Fruit fly (Drosophila melanogaster) whole organism, prepupa: Measurements from ENCODE around the gene Takl2.

Source experiments
- Blimp-1 ChIP-seq: fragments of 200-800 bp; sonication (Bioruptor generic); optimal IDR thresholded peaks from 3 replicates; lab custom pipeline; 2017; ENCODE audit warnings: missing biosample characterization, missing genetic modification characterization, mild to moderate bottlenecking, moderate library complexity, missing genetic modification reagents
- CG10631 ChIP-seq: fragments of 200-800 bp; sonication (Bioruptor generic); optimal IDR thresholded peaks from 2 replicates; lab custom pipeline; 2016; ENCODE audit warnings: missing biosample characterization, missing genetic modification characterization
- CG10669 ChIP-seq: fragments of 200-800 bp; sonication (Bioruptor generic); optimal IDR thresholded peaks from 3 replicates; lab custom pipeline; 2018; ENCODE audit warnings: missing biosample characterization, mild to moderate bottlenecking, missing genetic modification characterization, moderate library complexity
- CG11902 ChIP-seq: fragments of 200-800 bp; sonication (Bioruptor generic); optimal IDR thresholded peaks from 3 replicates; lab custom pipeline; 2016; ENCODE audit warnings: missing biosample characterization, missing genetic modification characterization
- CG15336 ChIP-seq: fragments of 200-800 bp; sonication (Bioruptor generic); IDR thresholded peaks from 2 replicates; pipeline ENCODE4 v1.3.6; 2022; ENCODE audit warnings: missing biosample characterization, missing genetic modification characterization
- CG16779 ChIP-seq: fragments of 200-800 bp; sonication (Bioruptor generic); optimal IDR thresholded peaks from 3 replicates; lab custom pipeline; 2017; ENCODE audit warnings: missing biosample characterization, mild to moderate bottlenecking, missing genetic modification characterization
- CG31627 ChIP-seq: fragments of 200-800 bp; sonication (Bioruptor generic); optimal IDR thresholded peaks from 3 replicates; lab custom pipeline; 2016; ENCODE audit warnings: missing biosample characterization, missing genetic modification characterization
- CG32006 ChIP-seq: fragments of 200-800 bp; sonication (Bioruptor generic); optimal IDR thresholded peaks from 3 replicates; lab custom pipeline; 2017; ENCODE audit warnings: missing biosample characterization, mild to moderate bottlenecking, missing genetic modification characterization
- CG3919 ChIP-seq: fragments of 200-800 bp; sonication (Bioruptor generic); optimal IDR thresholded peaks from 3 replicates; lab custom pipeline; 2016; ENCODE audit warnings: missing biosample characterization, missing genetic modification characterization
- CG4318 ChIP-seq: fragments of 200-800 bp; sonication (Bioruptor generic); optimal IDR thresholded peaks from 3 replicates; lab custom pipeline; 2017; ENCODE audit warnings: missing biosample characterization, mild to moderate bottlenecking, missing genetic modification characterization
- CG6163 ChIP-seq: fragments of 200-800 bp; sonication (Bioruptor generic); IDR thresholded peaks from 3 replicates; pipeline ENCODE4 v1.3.6; 2022; ENCODE audit warnings: missing biosample characterization, missing genetic modification characterization
- CG6276 ChIP-seq: fragments of 200-800 bp; sonication (Bioruptor generic); optimal IDR thresholded peaks from 2 replicates; lab custom pipeline; 2017; ENCODE audit warnings: missing biosample characterization, mild to moderate bottlenecking, missing genetic modification characterization
- CG6792 ChIP-seq: fragments of 200-800 bp; sonication (Bioruptor generic); optimal IDR thresholded peaks from 3 replicates; lab custom pipeline; 2016; ENCODE audit warnings: missing biosample characterization, missing genetic modification characterization
- CG6854 ChIP-seq: fragments of 200-800 bp; sonication (Bioruptor generic); optimal IDR thresholded peaks from 2 replicates; lab custom pipeline; 2017; ENCODE audit warnings: missing biosample characterization, mild to moderate bottlenecking, missing genetic modification characterization
- CG8119 ChIP-seq: fragments of 200-800 bp; sonication (Bioruptor generic); IDR thresholded peaks from 3 replicates; pipeline ENCODE4 v1.3.6; 2022; ENCODE audit warnings: missing biosample characterization, missing genetic modification characterization
- CG8319 ChIP-seq: fragments of 200-800 bp; sonication (Bioruptor generic); optimal IDR thresholded peaks from 3 replicates; lab custom pipeline; 2016; ENCODE audit warnings: missing biosample characterization, missing genetic modification characterization
- Eip75B ChIP-seq: fragments of 200-800 bp; sonication (Bioruptor generic); optimal IDR thresholded peaks from 3 replicates; lab custom pipeline; 2016; ENCODE audit warnings: missing biosample characterization, missing genetic modification characterization
- Eip78C ChIP-seq: fragments of 200-800 bp; sonication (Bioruptor generic); peaks from one replicate; lab custom pipeline; 2016; ENCODE audit warnings: missing biosample characterization, missing genetic modification characterization
- Eip93F ChIP-seq: fragments of 200-800 bp; sonication (Bioruptor generic); optimal IDR thresholded peaks from 2 replicates; lab custom pipeline; 2016; ENCODE audit warnings: missing biosample characterization, mild to moderate bottlenecking, missing genetic modification characterization
- Ets96B ChIP-seq: fragments of 200-800 bp; optimal IDR thresholded peaks from 2 replicates; lab custom pipeline; 2019; ENCODE audit warnings: missing biosample characterization, mild to moderate bottlenecking, missing genetic modification characterization, moderate library complexity
- Gug ChIP-seq: fragments of 200-800 bp; sonication (Bioruptor generic); IDR thresholded peaks from 2 replicates; pipeline ENCODE4 v1.3.6; 2022; ENCODE audit warnings: missing biosample characterization, missing genetic modification characterization
- Hr4 ChIP-seq: fragments of 200-800 bp; sonication (Bioruptor generic); optimal IDR thresholded peaks from 3 replicates; lab custom pipeline; 2016; ENCODE audit warnings: missing biosample characterization, missing genetic modification characterization
- Lpt ChIP-seq: fragments of 200-800 bp; sonication (Bioruptor generic); optimal IDR thresholded peaks from 3 replicates; lab custom pipeline; 2016; ENCODE audit warnings: missing biosample characterization, missing genetic modification characterization
- Met ChIP-seq: fragments of 200-800 bp; sonication (Bioruptor generic); optimal IDR thresholded peaks from 3 replicates; lab custom pipeline; 2016; ENCODE audit warnings: missing biosample characterization, missing genetic modification characterization
- OdsH ChIP-seq: fragments of 200-800 bp; sonication (Bioruptor generic); optimal IDR thresholded peaks from 3 replicates; lab custom pipeline; 2016; ENCODE audit warnings: missing biosample characterization, missing genetic modification characterization
- Smox ChIP-seq: fragments of 200-800 bp; sonication (Bioruptor generic); optimal IDR thresholded peaks from 3 replicates; lab custom pipeline; 2016; ENCODE audit warnings: missing biosample characterization, missing genetic modification characterization
- Sox102F ChIP-seq: fragments of 200-800 bp; sonication (Bioruptor generic); optimal IDR thresholded peaks from 2 replicates; lab custom pipeline; 2016; ENCODE audit warnings: missing biosample characterization, mild to moderate bottlenecking, missing genetic modification characterization
- Sox15 ChIP-seq: fragments of 200-800 bp; sonication (Bioruptor generic); optimal IDR thresholded peaks from 3 replicates; lab custom pipeline; 2016; ENCODE audit warnings: missing biosample characterization, missing genetic modification characterization
- achi ChIP-seq: fragments of 200-800 bp; sonication (Bioruptor generic); optimal IDR thresholded peaks from 3 replicates; lab custom pipeline; 2016; ENCODE audit warnings: missing biosample characterization, missing genetic modification characterization
- acj6 ChIP-seq: fragments of 200-800 bp; sonication (Bioruptor generic); optimal IDR thresholded peaks from 3 replicates; lab custom pipeline; 2016; ENCODE audit warnings: missing biosample characterization, missing genetic modification characterization
- dac ChIP-seq: fragments of 200-800 bp; sonication (Bioruptor generic); optimal IDR thresholded peaks from 2 replicates; lab custom pipeline; 2017; ENCODE audit warnings: missing biosample characterization, mild to moderate bottlenecking, missing genetic modification characterization
- eg ChIP-seq: fragments of 200-800 bp; sonication (Bioruptor generic); IDR thresholded peaks from 3 replicates; pipeline ENCODE4 v1.3.6; 2022; ENCODE audit warnings: missing biosample characterization, missing genetic modification characterization
- esn ChIP-seq: fragments of 200-800 bp; sonication (Bioruptor generic); optimal IDR thresholded peaks from 2 replicates; lab custom pipeline; 2016; ENCODE audit warnings: missing biosample characterization, mild to moderate bottlenecking, missing genetic modification characterization, moderate library complexity
- fkh ChIP-seq: fragments of 200-800 bp; sonication (Bioruptor generic); optimal IDR thresholded peaks from 3 replicates; lab custom pipeline; 2017; ENCODE audit warnings: missing biosample characterization, mild to moderate bottlenecking, missing genetic modification characterization, moderate library complexity
- lz ChIP-seq: fragments of 200-800 bp; sonication (Bioruptor generic); optimal IDR thresholded peaks from 3 replicates; lab custom pipeline; 2016; ENCODE audit warnings: missing biosample characterization, missing genetic modification characterization
- net ChIP-seq: fragments of 200-800 bp; sonication (Bioruptor generic); optimal IDR thresholded peaks from 3 replicates; lab custom pipeline; 2016; ENCODE audit warnings: missing biosample characterization, missing genetic modification characterization
- salr ChIP-seq, 2 experiments: fragments of 200-800 bp; sonication (Bioruptor generic); optimal IDR thresholded peaks; 3 replicates each; lab custom pipeline; 2016 to 2018; ENCODE audit warnings: missing biosample characterization in 2 of 2, missing genetic modification characterization in 2 of 2, mild to moderate bottlenecking in 1 of 2
- svp ChIP-seq: fragments of 200-800 bp; sonication (Bioruptor generic); peaks from one replicate; lab custom pipeline; 2016; ENCODE audit warnings: missing biosample characterization, missing genetic modification characterization

The Takl2 gene

dm6 chr3R:22763587-22763986 is 29.9 kb upstream of the Takl2 start, which contains the start of gene Nepl14:
Gene Nepl14 (minus strand): TSS chr3R:22763711.
- peak; percentile 100 for TF ChIP-seq svp
- TF ChIP-seq CG6854: no peak

- TF ChIP-seq Blimp-1 (GFP tag; lab: Kevin White, UChicago): no peak
- peak; percentile 97 for TF ChIP-seq svp
- no peak for TF ChIP-seq fkh
- TF ChIP-seq CG3919 (GFP tag; lab: Kevin White, UChicago): no peak
- TF ChIP-seq Met (GFP tag; lab: Kevin White, UChicago): no peak
- no peak for TF ChIP-seq CG6792 (GFP tag; lab: Kevin White, UChicago)
- TF ChIP-seq, all 60 proteins: peak for 1
These were observed 27.3 kb upstream of the Takl2 start, which contains the start of gene Nepl13 for dm6 chr3R:22760988-22761387. Gene Nepl13 (minus strand): TSS chr3R:22761076.

dm6 chr3R:22757117-22757516 is 23.5 kb upstream of the Takl2 start:
- no peak for TF ChIP-seq CG31627 (GFP tag; lab: Kevin White, UChicago)
- TF ChIP-seq CG32006 (GFP tag; lab: Kevin White, UChicago): no peak
- TF ChIP-seq Eip75B (GFP tag; lab: Kevin White, UChicago): no peak
- no peak for TF ChIP-seq CG10669 (GFP tag; lab: Kevin White, UChicago)
- TF ChIP-seq OdsH (GFP tag; lab: Kevin White, UChicago): no peak
- no peak for TF ChIP-seq CG11902 (GFP tag; lab: Kevin White, UChicago)
- TF ChIP-seq CG8119 (GFP tag; lab: Robert Waterston, UW): no peak
- TF ChIP-seq Smox (GFP tag; lab: Kevin White, UChicago): no peak
- TF ChIP-seq CG8319 (GFP tag; lab: Kevin White, UChicago): no peak
- no peak for TF ChIP-seq CG6276 (GFP tag; lab: Kevin White, UChicago)
- no peak for TF ChIP-seq Sox15 (GFP tag; lab: Kevin White, UChicago)
- no peak for TF ChIP-seq svp
- TF ChIP-seq Ets96B (tag; lab: Kevin White, UChicago): no peak
- no peak for TF ChIP-seq CG3919 (GFP tag; lab: Kevin White, UChicago)
- TF ChIP-seq dac (GFP tag; lab: Kevin White, UChicago): no peak

- TF ChIP-seq eg (0 out of 3 replicates have a peak, but pooled peaks have one; percentile 17), Blimp-1 (GFP tag; lab: Kevin White, UChicago) (no peak), fkh (peak; percentile 71), svp (no peak), Eip75B (GFP tag; lab: Kevin White, UChicago) (no peak), Eip93F (GFP tag; lab: Kevin White, UChicago) (no peak), Gug (GFP tag; lab: Robert Waterston, UW) (no peak)
These were observed 22.6 kb upstream of the Takl2 start for dm6 chr3R:22756289-22756688.

- TF ChIP-seq Met (GFP tag; lab: Kevin White, UChicago) (no peak), Sox102F (no peak), eg (0 out of 3 replicates have a peak, but pooled peaks have one; percentile 11), CG3919 (GFP tag; lab: Kevin White, UChicago) (no peak)
- TF ChIP-seq, all 60 proteins: peak for 1
These were observed 21.6 kb upstream of the Takl2 start for dm6 chr3R:22755187-22755777.

- TF ChIP-seq CG32006 (GFP tag; lab: Kevin White, UChicago) (peak; percentile 77), CG16779 (tag; lab: Kevin White, UChicago) (peak; percentile 45), CG10669 (GFP tag; lab: Kevin White, UChicago) (no peak), CG10631 (GFP tag; lab: Kevin White, UChicago) (peak; percentile 23), CG6163 (peak; percentile 68), esn (GFP tag; lab: Kevin White, UChicago) (peak; percentile 14), acj6 (GFP tag; lab: Kevin White, UChicago) (no peak), salr (GFP tag; optimal IDR thresholded peaks at IDR 0.05; lab: Kevin White, UChicago) (peak in 1 of 2 experiments; percentile 60), Hr4 (peak; percentile 42), net (no peak), CG15336 (0 out of 2 replicates have a peak, but pooled peaks have one; percentile 7), Lpt (GFP tag; lab: Kevin White, UChicago) (no peak), eg (peak; percentile 56; the same call in 2 of the 3 replicates), CG4318 (GFP tag; lab: Kevin White, UChicago) (peak; percentile 51), achi (GFP tag; lab: Kevin White, UChicago) (peak; percentile 38), Eip78C (GFP tag; lab: Kevin White, UChicago) (peak; percentile 78), Blimp-1 (GFP tag; lab: Kevin White, UChicago) (no peak), lz (no peak)
These were observed 20.5 kb upstream of the Takl2 start for dm6 chr3R:22753895-22754774.
